Worm (Caenorhabditis elegans): ENCODE results near the gene acbp-6.

DNA sequence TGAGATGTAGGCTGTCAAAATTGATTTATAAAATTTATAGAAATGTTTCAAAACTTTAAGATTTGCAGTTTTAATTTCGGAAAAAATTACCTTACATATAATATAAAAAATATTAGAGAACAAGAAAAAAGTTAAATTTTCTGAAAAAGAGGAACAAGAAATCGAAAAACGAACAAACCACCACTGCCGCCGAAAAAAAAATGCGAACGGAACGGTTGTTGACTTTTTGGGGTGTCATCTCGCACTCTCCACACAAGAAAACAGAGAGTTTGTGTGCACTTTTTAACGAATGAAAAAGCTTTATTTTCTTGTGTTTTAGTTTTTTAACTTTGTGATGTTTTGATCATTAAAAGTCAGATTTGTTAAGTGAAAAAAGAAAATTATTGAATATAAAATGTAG is 48.3 kb downstream of the acbp-6 start:
- no peak for TF ChIP-seq nhr-11 (tag; optimal IDR thresholded peaks at IDR 0.05)
- TF ChIP-seq pag-3 (tag; optimal IDR thresholded peaks at IDR 0.05; ENCODE audit: borderline replicate concordance) = no peak
- TF ChIP-seq sox-2 (GFP tag; IDR thresholded peaks at IDR 0.05) = no peak
- TF ChIP-seq ceh-9 (tag; optimal IDR thresholded peaks at IDR 0.05) = no peak
- TF ChIP-seq unc-55 (GFP tag; optimal IDR thresholded peaks at IDR 0.05) = no peak
